Worm (Caenorhabditis elegans) whole organism, L1 larva: ENCODE measurements around the gene srz-79.

Experiments
- C16A3.4 ChIP-seq: fragments of 150-350 bp; optimal IDR thresholded peaks from 2 replicates; lab custom pipeline; 2014; ENCODE audit warnings: missing biosample characterization, missing genetic modification characterization
- F16B12.6 ChIP-seq: fragments of 150-350 bp; optimal IDR thresholded peaks from 2 replicates; lab custom pipeline; 2014; ENCODE audit warnings: missing biosample characterization, missing genetic modification characterization
- ama-1 ChIP-seq: fragments of 150-350 bp; optimal IDR thresholded peaks from 2 replicates; lab custom pipeline; 2014
- ceh-63 ChIP-seq: fragments of 200-800 bp; sonication (Bioruptor generic); optimal IDR thresholded peaks from 2 replicates; lab custom pipeline; 2018; ENCODE audit warnings: mild to moderate bottlenecking, missing genetic modification characterization, missing compliant biosample characterization
- ceh-88 ChIP-seq: fragments of 200-800 bp; sonication (Bioruptor generic); IDR thresholded peaks from 2 replicates; pipeline ENCODE4 v1.3.6; 2022; ENCODE audit warnings: missing genetic modification characterization, missing compliant biosample characterization
- ceh-90 ChIP-seq: sonication (generic microtip); optimal IDR thresholded peaks from 2 replicates; lab custom pipeline; 2016; ENCODE audit warnings: missing genetic modification characterization, missing compliant biosample characterization
- dpl-1 ChIP-seq, 3 experiments: fragments of 150-350 bp in 2 of 3; sonication (generic microtip) in 1 of 3; optimal IDR thresholded peaks; 2 replicates each; lab custom pipeline; 2014 to 2017; ENCODE audit warnings: missing biosample characterization in 3 of 3, missing genetic modification characterization in 3 of 3, missing genetic modification reagents in 3 of 3
- dsc-1 ChIP-seq: sonication (generic microtip); optimal IDR thresholded peaks from 2 replicates; lab custom pipeline; 2016; ENCODE audit warnings: mild to moderate bottlenecking, missing genetic modification characterization, missing compliant biosample characterization
- efl-1 ChIP-seq, 4 experiments: fragments of 150-350 bp; optimal IDR thresholded peaks in 3 of 4; peaks in 1 of 4; 1 replicate in 1 of 4; 2 replicates in 3 of 4; lab custom pipeline; 2014; ENCODE audit warnings: missing biosample characterization in 2 of 4, missing genetic modification characterization in 2 of 4, missing genetic modification reagents in 2 of 4
- egl-13 ChIP-seq: sonication (generic microtip); optimal IDR thresholded peaks from 2 replicates; lab custom pipeline; 2016; ENCODE audit warnings: missing genotype, missing genetic modification reagents, missing genetic modification characterization, missing compliant biosample characterization
- egl-27 ChIP-seq, 2 experiments: fragments of 150-350 bp in 1 of 2; sonication (generic microtip); optimal IDR thresholded peaks; 3 replicates each; lab custom pipeline; 2017 to 2018; ENCODE audit warnings: missing biosample characterization in 2 of 2, missing genetic modification characterization in 2 of 2, missing genetic modification reagents in 2 of 2
- elt-3 ChIP-seq, 6 experiments: fragments of 150-350 bp in 1 of 6; sonication (generic microtip); optimal IDR thresholded peaks; 2 replicates each; lab custom pipeline; 2017 to 2018; ENCODE audit warnings: missing biosample characterization in 6 of 6, missing genetic modification characterization in 6 of 6, inconsistent platforms in 1 of 6
- fkh-8 ChIP-seq: sonication (generic microtip); optimal IDR thresholded peaks from 2 replicates; lab custom pipeline; 2016; ENCODE audit warnings: mild to moderate bottlenecking, missing genetic modification characterization, missing compliant biosample characterization
- grh-1 ChIP-seq: fragments of 200-800 bp; sonication (Bioruptor generic); IDR thresholded peaks from 2 replicates; pipeline ENCODE4 v1.3.6; 2022; ENCODE audit warnings: missing genetic modification reagents, missing genetic modification characterization, missing compliant biosample characterization
- hpl-2 ChIP-seq: fragments of 150-350 bp; optimal IDR thresholded peaks from 2 replicates; lab custom pipeline; 2014; ENCODE audit warnings: missing biosample characterization, missing genetic modification reagents, missing genetic modification characterization
- isw-1 ChIP-seq: fragments of 200-800 bp; sonication (Bioruptor generic); IDR thresholded peaks from 2 replicates; pipeline ENCODE4 v1.3.6; 2022; ENCODE audit warnings: missing genetic modification characterization, missing compliant biosample characterization
- lin-15B ChIP-seq: fragments of 150-350 bp; sonication (generic microtip); optimal IDR thresholded peaks from 3 replicates; lab custom pipeline; 2014; ENCODE audit warnings: missing biosample characterization, missing genetic modification characterization
- lsy-2 ChIP-seq, 2 experiments: fragments of 150-350 bp; optimal IDR thresholded peaks; 2 replicates each; lab custom pipeline; 2014; ENCODE audit warnings: missing biosample characterization in 2 of 2, missing genetic modification characterization in 2 of 2
- mdl-1 ChIP-seq, 2 experiments: fragments of 150-350 bp; optimal IDR thresholded peaks; 2 replicates each; lab custom pipeline; 2014 to 2017; ENCODE audit warnings: missing biosample characterization in 2 of 2, missing genetic modification characterization in 2 of 2, inconsistent platforms in 1 of 2
- mep-1 ChIP-seq: fragments of 150-350 bp; optimal IDR thresholded peaks from 2 replicates; lab custom pipeline; 2014; ENCODE audit warnings: missing biosample characterization, missing genetic modification characterization
- nhr-28 ChIP-seq: fragments of 150-350 bp; optimal IDR thresholded peaks from 2 replicates; lab custom pipeline; 2014; ENCODE audit warnings: missing biosample characterization, missing genetic modification characterization
- nhr-47 ChIP-seq: sonication (generic microtip); optimal IDR thresholded peaks from 2 replicates; lab custom pipeline; 2016; ENCODE audit warnings: mild to moderate bottlenecking, missing genetic modification characterization, moderate library complexity, missing compliant biosample characterization
- nhr-71 ChIP-seq: sonication (generic microtip); optimal IDR thresholded peaks from 2 replicates; lab custom pipeline; 2016; ENCODE audit warnings: mild to moderate bottlenecking, missing genetic modification characterization, moderate library complexity, missing compliant biosample characterization
- nhr-76 ChIP-seq: sonication (generic microtip); optimal IDR thresholded peaks from 2 replicates; lab custom pipeline; 2017; ENCODE audit warnings: missing biosample characterization, missing genetic modification characterization
- nhr-85 ChIP-seq: sonication (generic microtip); peaks from one replicate; lab custom pipeline; 2016; ENCODE audit warnings: missing genetic modification characterization, inconsistent platforms, missing compliant biosample characterization
- pqm-1 ChIP-seq: sonication (generic microtip); optimal IDR thresholded peaks from 3 replicates; lab custom pipeline; 2017; ENCODE audit warnings: missing biosample characterization, missing genetic modification characterization
- rnt-1 ChIP-seq: sonication (generic microtip); optimal IDR thresholded peaks from 2 replicates; lab custom pipeline; 2016; ENCODE audit warnings: mild to moderate bottlenecking, missing genetic modification characterization, moderate library complexity, missing compliant biosample characterization
- skn-1 ChIP-seq: fragments of 150-350 bp; optimal IDR thresholded peaks from 2 replicates; lab custom pipeline; 2014; ENCODE audit warnings: missing biosample characterization, missing genetic modification characterization
- sptf-1 ChIP-seq: fragments of 150-350 bp; optimal IDR thresholded peaks from 2 replicates; lab custom pipeline; 2014; ENCODE audit warnings: missing biosample characterization, missing genetic modification characterization
- sup-37 ChIP-seq: fragments of 200-800 bp; sonication (Bioruptor generic); optimal IDR thresholded peaks from 2 replicates; lab custom pipeline; 2018; ENCODE audit warnings: mild to moderate bottlenecking, missing genetic modification characterization, missing compliant biosample characterization
- swsn-7 ChIP-seq: sonication (generic microtip); optimal IDR thresholded peaks from 2 replicates; lab custom pipeline; 2016; ENCODE audit warnings: missing genetic modification characterization, missing compliant biosample characterization
- tbx-2 ChIP-seq: sonication (generic microtip); optimal IDR thresholded peaks from 2 replicates; lab custom pipeline; 2016; ENCODE audit warnings: missing genetic modification characterization, missing compliant biosample characterization
- unc-130 ChIP-seq: fragments of 150-350 bp; optimal IDR thresholded peaks from 2 replicates; lab custom pipeline; 2017; ENCODE audit warnings: missing biosample characterization, missing genetic modification characterization, inconsistent platforms
- unc-98 ChIP-seq: fragments of 200-800 bp; sonication (Bioruptor generic); IDR thresholded peaks from 2 replicates; pipeline ENCODE4 v1.3.6; 2022; ENCODE audit warnings: missing genetic modification characterization, missing compliant biosample characterization
- zip-4 ChIP-seq: fragments of 200-800 bp; sonication (Bioruptor generic); optimal IDR thresholded peaks from 2 replicates; lab custom pipeline; 2018; ENCODE audit warnings: mild to moderate bottlenecking, missing genetic modification characterization, moderate library complexity, missing compliant biosample characterization

Gene srz-79

ce11 chrIV:3526144-3526797 lies 32.9 kb downstream of the srz-79 start:
- TF ChIP-seq dsc-1 (peak; percentile 0), nhr-76 (tag; lab: Kevin White, UChicago) (no peak), rnt-1 (tag; lab: Kevin White, UChicago) (no peak), nhr-71 (tag; lab: Kevin White, UChicago) (no peak), skn-1 (peak; percentile 13), efl-1 (optimal IDR thresholded peaks at IDR 0.05; lab: Kevin White, UChicago) (no peak), efl-1 (GFP tag; optimal IDR thresholded peaks at IDR 0.05 in 1 of 2; lab: Kevin White, UChicago) (peak in 1 of 2 experiments; percentile 73), fkh-8 (tag; lab: Kevin White, UChicago) (no peak)
- TF ChIP-seq, all 84 proteins: peak for 3

ce11 chrIV:3526831-3527404 lies 33.5 kb downstream of the srz-79 start, which contains the start of gene M57.2:
TSS of gene M57.2 (plus strand) at chrIV:3527354.
- no peak for TF ChIP-seq lin-15B (tag; lab: Kevin White, UChicago)
- TF ChIP-seq sptf-1 (tag; lab: Kevin White, UChicago) = no peak
- no peak for TF ChIP-seq zip-4
- TF ChIP-seq unc-98 (GFP tag; lab: Robert Waterston, UW) = no peak
- TF ChIP-seq grh-1 = no peak
- TF ChIP-seq swsn-7 (tag; lab: Kevin White, UChicago) = no peak
- no peak for TF ChIP-seq ceh-63 (GFP tag; lab: Kevin White, UChicago)
- no peak for TF ChIP-seq tbx-2 (tag; lab: Kevin White, UChicago)
- TF ChIP-seq dsc-1 = no peak
- TF ChIP-seq lsy-2 (tag; optimal IDR thresholded peaks at IDR 0.05; lab: Kevin White, UChicago) = no peak
- TF ChIP-seq isw-1 (GFP tag; lab: Robert Waterston, UW) = no peak
- no peak for TF ChIP-seq egl-27 (tag; optimal IDR thresholded peaks at IDR 0.05; lab: Kevin White, UChicago)

DNA sequence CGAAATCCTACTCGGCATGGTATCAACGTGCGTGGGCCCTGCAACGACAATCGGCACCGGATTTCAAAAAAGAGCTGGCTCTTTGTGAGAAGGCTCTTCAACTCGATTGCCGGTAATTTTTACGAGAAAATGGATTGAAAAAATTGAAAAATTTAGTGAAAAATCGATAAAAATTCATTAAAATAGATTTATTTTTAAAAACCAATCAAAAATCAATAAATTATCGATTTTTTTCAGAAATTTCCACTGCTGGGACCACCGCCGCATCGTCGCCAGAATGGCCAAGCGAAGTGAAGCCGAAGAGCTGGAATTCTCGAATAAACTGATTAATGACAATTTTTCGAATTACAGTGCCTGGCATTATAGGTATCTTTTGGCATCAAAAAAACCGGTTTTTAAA lies 34.5 kb downstream of the srz-79 start:
- no peak for TF ChIP-seq elt-3 (tag; optimal IDR thresholded peaks at IDR 0.05; lab: Kevin White, UChicago)
- TF ChIP-seq nhr-28 = no peak
- no peak for TF ChIP-seq egl-27 (tag; optimal IDR thresholded peaks at IDR 0.05; lab: Kevin White, UChicago)

DNA sequence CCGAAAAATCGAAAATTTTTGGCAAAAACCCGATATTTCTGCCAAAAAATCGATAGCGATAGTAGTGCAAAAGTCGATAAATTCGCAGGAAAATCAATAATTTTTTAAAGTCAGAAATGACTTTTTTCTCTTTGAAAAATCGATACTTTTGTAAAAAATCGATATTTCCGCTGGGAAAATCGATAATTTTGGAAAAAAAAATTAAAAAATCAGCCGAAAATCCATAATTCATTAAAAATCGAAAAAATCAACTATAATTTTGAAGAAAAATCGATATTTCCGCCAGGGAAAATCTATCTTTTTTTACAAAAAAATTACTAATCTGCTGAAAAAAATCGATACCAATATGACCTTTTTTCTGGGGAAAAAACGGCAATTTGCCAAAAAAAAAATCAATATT lies 38.1 kb downstream of the srz-79 start:
- no peak for TF ChIP-seq mdl-1 (tag; optimal IDR thresholded peaks at IDR 0.05; lab: Kevin White, UChicago)
- TF ChIP-seq rnt-1 (tag; lab: Kevin White, UChicago) = no peak
- TF ChIP-seq nhr-47 (tag; lab: Kevin White, UChicago) = no peak
- no peak for TF ChIP-seq dsc-1
- no peak for TF ChIP-seq ama-1 (lab: Kevin White, UChicago)
- no peak for TF ChIP-seq ceh-90 (tag; lab: Kevin White, UChicago)
- TF ChIP-seq hpl-2 (GFP tag; lab: Kevin White, UChicago) = no peak
- TF ChIP-seq nhr-85 = no peak
- TF ChIP-seq C16A3.4 (tag; lab: Kevin White, UChicago) = no peak
- no peak for TF ChIP-seq unc-130 (tag; lab: Kevin White, UChicago)
- no peak for TF ChIP-seq sptf-1 (tag; lab: Kevin White, UChicago)
- TF ChIP-seq, all 84 proteins: peak for 0

DNA sequence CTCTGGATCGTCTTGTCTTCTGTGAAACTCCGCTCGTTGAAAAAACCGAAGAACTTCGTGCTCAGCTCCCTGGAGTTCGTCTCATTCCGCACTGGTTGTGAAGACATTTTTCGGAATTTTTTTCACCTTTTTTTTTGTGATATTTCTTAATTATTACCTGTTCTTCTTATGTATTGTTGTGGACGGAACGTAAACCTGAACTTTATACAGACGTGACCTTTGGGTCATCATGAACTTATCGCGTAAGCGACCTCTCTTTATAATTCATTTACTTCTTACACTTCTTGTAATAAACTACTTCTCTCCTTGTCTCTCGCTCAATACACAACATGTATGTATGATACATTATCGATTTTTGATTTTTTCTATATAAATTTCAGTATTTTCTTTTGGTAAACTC lies 38.8 kb downstream of the srz-79 start, which contains the start of gene M57.1:
M57.1 (plus strand) TSS at position 301 of the 400 bp plus-strand sequence.
- TF ChIP-seq mep-1 (no peak), fkh-8 (tag; lab: Kevin White, UChicago) (no peak), swsn-7 (tag; lab: Kevin White, UChicago) (no peak), mdl-1 (tag; optimal IDR thresholded peaks at IDR 0.05; lab: Kevin White, UChicago) (no peak), egl-13 (tag; lab: Kevin White, UChicago) (no peak), sup-37 (no peak), lsy-2 (tag; optimal IDR thresholded peaks at IDR 0.05; lab: Kevin White, UChicago) (no peak), ama-1 (lab: Kevin White, UChicago) (no peak), pqm-1 (tag; lab: Kevin White, UChicago) (no peak), tbx-2 (tag; lab: Kevin White, UChicago) (no peak), dpl-1 (GFP tag; optimal IDR thresholded peaks at IDR 0.05; lab: Kevin White, UChicago) (no peak), ceh-88 (GFP tag; lab: Robert Waterston, UW) (no peak), F16B12.6 (tag; lab: Kevin White, UChicago) (no peak)
